Worm (Caenorhabditis elegans) whole organism, L4/young adult: ENCODE data around the gene srh-46.
"Not testable (repeated sequence)": the region's sequence is repeated elsewhere in the genome, so short reads cannot be mapped to it uniquely, and the experiment has no call there.

Experiments
- W03F9.2 ChIP-seq: fragments of 150-350 bp; optimal IDR thresholded peaks from 2 replicates; lab custom pipeline; 2014; ENCODE audit warnings: missing biosample characterization, missing genetic modification characterization
- dao-5 ChIP-seq: sonication (generic microtip); optimal IDR thresholded peaks from 2 replicates; lab custom pipeline; 2016; ENCODE audit warnings: missing genotype, missing genetic modification characterization, moderate library complexity, missing compliant biosample characterization
- him-1 ChIP-seq: sonication (generic microtip); optimal IDR thresholded peaks from 2 replicates; lab custom pipeline; 2016; ENCODE audit warnings: missing genotype, missing genetic modification reagents, missing genetic modification characterization, missing compliant biosample characterization

The srh-46 gene

DNA sequence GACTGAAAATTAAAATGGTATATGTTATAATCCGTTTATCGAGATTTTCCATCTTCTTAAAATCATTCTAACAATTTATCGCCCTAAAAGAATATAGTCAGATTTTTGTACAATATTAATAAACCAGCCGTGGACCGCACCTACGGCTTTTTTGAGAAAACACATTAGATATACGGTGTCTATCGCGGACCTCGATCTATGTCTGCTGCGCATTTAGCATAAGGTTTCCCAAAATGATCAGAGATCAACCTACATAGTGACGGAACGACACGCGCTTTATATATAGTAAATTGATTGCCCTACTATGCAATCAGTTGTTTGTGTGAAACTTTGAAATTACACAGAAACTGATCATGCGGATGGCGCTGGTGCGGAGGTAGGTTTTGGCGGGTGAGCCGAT is 10.0 kb downstream of the srh-46 start:
- no peak for TF ChIP-seq dao-5 (tag; lab: Kevin White, UChicago)
- no peak for TF ChIP-seq W03F9.2 (tag; lab: Kevin White, UChicago)
- TF ChIP-seq him-1 (tag; lab: Kevin White, UChicago) = no peak

DNA sequence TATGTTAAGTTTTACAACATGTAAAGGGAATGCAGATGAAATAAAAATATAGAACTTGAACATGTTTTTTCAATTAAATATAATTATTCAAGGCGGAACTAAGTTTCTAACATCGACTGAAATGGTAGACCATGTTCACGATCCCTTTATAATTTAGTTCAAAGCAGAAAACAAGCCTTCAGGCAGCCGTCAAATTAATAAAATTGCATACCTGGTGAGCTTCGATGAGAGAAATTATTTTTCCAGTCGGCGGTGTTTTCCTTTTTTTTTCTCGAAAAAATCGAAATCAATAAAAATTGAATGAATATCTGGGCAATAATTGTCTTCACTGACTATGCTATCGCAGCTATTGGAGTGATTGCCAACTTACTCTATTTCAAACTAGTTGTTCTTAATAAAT is 11.8 kb downstream of the srh-46 start, which contains the start of gene C03E10.1:
Gene C03E10.1, plus strand, starts transcription at position 301 of the 400 bp plus-strand sequence.
- no peak for TF ChIP-seq him-1 (tag; lab: Kevin White, UChicago)
- no peak for TF ChIP-seq dao-5 (tag; lab: Kevin White, UChicago)
- no peak for TF ChIP-seq W03F9.2 (tag; lab: Kevin White, UChicago)

DNA sequence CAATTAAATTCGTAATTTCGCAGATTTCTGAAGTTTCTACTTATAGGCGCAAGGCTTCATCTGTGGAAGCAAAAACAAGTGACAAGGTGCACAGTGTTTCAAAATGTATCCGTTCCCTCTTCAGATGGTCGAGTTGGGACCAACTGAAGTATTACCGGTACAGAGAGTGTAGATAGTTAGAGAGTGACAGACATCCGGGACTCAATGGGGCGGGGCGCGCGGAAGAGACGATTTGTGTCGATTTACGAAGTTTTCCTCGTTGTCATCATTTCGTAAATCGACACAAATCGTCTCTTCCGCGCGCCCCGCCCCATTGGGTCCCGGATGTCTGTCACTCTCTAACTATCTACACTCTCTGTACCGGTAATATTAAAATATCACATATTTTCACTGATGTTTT is 16.6 kb downstream of the srh-46 start, which contains the start of gene C03E10.3:
Gene C03E10.3, plus strand, starts transcription at position 301 of the 400 bp plus-strand sequence.
- TF ChIP-seq him-1, dao-5, W03F9.2 (tag; lab: Kevin White, UChicago): not testable (repeated sequence)

ce11 chrV:11282272-11282671 is 20.4 kb downstream of the srh-46 start, which contains the start of gene gly-20:
TSS of gene gly-20 (plus strand) at chrV:11282572.
- TF ChIP-seq W03F9.2 (tag; lab: Kevin White, UChicago) (no peak), him-1 (tag; lab: Kevin White, UChicago) (no peak), dao-5 (tag; lab: Kevin White, UChicago) (no peak)

DNA sequence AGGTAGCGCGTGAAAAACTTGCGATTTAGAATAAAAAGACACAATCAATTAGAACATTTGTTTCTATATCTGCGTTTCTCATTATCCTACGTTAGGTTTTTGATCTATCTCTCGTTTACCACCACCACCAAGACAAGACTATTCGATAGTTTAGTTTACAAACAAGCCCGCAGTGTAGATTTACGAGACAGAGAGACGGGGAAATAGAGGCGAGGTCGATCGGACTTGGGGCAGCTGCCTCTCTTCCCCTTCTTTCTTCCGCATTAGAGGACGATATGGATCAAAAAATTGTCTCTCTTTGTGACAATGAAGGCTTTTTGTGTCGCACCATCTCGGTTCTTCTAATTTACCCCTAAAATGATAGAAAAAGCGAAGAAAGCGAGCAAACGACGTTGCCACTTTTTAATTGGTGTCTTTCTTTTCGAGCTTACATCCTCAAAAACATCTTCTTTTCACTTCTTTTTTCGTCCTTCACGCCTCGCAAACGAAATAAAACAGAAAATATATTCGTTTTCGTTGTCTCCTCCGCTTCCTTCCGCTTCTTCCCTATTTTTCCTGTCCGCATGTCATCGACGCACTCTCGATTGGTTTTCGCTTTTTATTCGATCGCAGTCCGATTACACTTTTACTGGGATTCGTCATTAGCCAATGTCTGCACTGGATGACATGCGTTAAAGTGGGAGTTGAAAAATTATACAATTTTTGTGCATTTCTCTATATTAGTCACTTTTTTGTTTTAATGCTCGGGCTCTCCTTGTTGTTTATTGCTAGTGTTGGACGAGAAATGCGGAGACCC is 21.1 kb downstream of the srh-46 start:
- TF ChIP-seq him-1 (tag; lab: Kevin White, UChicago) (no peak), dao-5 (tag; lab: Kevin White, UChicago) (no peak), W03F9.2 (tag; lab: Kevin White, UChicago) (no peak)

DNA sequence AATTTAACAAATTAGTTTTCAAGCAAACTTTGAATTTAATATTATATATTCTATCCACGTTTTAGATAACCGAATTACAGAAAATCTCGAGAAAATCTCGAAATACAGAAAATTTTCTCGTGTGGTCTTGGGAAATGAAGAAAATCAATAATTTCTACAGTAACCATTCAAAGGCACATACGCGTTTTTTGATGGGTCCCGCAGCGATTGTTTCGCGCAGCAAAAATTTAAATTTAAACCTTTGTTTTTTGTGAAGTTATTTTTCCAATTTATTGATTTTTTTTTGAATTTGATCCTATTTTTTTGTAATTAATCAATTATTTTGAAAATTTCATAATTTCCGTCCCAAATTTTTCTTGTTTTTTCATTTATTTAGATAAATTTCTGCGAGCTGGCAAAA is 23.1 kb downstream of the srh-46 start:
- TF ChIP-seq him-1 (tag; lab: Kevin White, UChicago) (no peak), W03F9.2 (tag; lab: Kevin White, UChicago) (no peak)

ce11 chrV:11272848-11273247 is 29.8 kb downstream of the srh-46 start, which contains the start of gene clec-223:
TSS of gene clec-223 (plus strand) at chrV:11273148.
- TF ChIP-seq him-1 (tag; lab: Kevin White, UChicago) (no peak), dao-5 (tag; lab: Kevin White, UChicago) (no peak)

DNA sequence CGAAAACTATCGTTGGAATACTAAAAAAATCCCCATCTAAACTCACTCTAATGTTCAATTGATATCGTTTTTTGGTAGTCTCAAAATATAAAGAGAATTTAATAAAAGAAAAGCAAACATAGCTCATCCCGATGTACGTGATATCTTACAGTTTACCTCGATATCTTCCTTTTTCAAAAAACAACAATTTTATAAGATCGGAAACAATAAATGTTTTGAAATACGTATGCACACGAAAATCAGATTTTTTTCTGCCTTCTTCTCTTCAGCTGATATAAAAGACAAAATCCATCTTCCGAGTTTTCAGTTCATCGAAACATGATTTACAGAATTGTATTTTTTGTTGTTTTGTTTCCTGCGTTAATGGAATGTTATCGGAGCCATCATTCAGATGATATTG is 31.6 kb downstream of the srh-46 start, which contains the start of gene clec-222:
Gene clec-222, plus strand, starts transcription at position 301 of the 400 bp plus-strand sequence.
- no peak for TF ChIP-seq dao-5 (tag; lab: Kevin White, UChicago)
- no peak for TF ChIP-seq him-1 (tag; lab: Kevin White, UChicago)

- TF ChIP-seq dao-5 (tag; lab: Kevin White, UChicago) (no peak), W03F9.2 (tag; lab: Kevin White, UChicago) (no peak), him-1 (tag; lab: Kevin White, UChicago) (no peak)
Observed at ce11 chrV:11268791-11269190, 33.9 kb downstream of the srh-46 start, which contains the start of gene str-115. TSS of gene str-115 (plus strand) at chrV:11269091.

- TF ChIP-seq him-1 (tag; lab: Kevin White, UChicago) (no peak), W03F9.2 (tag; lab: Kevin White, UChicago) (no peak), dao-5 (tag; lab: Kevin White, UChicago) (no peak)
Observed at ce11 chrV:11266681-11267080, 36.0 kb downstream of the srh-46 start, which contains the start of gene str-116. TSS of gene str-116 (plus strand) at chrV:11266981.

ce11 chrV:11265482-11265881 is 37.2 kb downstream of the srh-46 start, which contains the start of gene cln-3.1:
TSS of gene cln-3.1 (minus strand) at chrV:11265652.
- TF ChIP-seq him-1 (tag; lab: Kevin White, UChicago) (no peak), dao-5 (tag; lab: Kevin White, UChicago) (no peak), W03F9.2 (tag; lab: Kevin White, UChicago) (no peak)

DNA sequence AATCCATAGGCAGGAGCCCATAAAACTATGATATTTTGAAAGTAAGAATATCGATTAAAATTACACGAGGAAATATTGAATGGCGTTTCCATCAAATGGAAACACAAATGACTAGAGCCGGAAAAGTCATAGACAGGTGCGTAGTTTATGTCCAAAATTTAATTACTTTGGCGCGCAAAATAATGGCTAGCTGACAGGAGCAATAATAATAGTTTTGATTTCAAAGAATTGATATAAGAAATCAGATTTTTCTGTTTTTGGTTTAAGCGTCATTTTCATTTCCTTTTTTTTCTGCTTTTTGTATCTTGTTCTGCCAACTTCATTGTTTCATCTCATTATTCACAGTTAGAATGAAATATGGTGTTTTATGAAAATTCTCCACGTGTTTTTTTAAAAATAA is 39.7 kb downstream of the srh-46 start, which contains the start of gene F07B10.4:
Gene F07B10.4, minus strand, starts transcription at position 101 of the 400 bp plus-strand sequence.
- TF ChIP-seq W03F9.2 (tag; lab: Kevin White, UChicago) = no peak
- TF ChIP-seq him-1 (tag; lab: Kevin White, UChicago) = no peak
- TF ChIP-seq dao-5 (tag; lab: Kevin White, UChicago) = no peak

DNA sequence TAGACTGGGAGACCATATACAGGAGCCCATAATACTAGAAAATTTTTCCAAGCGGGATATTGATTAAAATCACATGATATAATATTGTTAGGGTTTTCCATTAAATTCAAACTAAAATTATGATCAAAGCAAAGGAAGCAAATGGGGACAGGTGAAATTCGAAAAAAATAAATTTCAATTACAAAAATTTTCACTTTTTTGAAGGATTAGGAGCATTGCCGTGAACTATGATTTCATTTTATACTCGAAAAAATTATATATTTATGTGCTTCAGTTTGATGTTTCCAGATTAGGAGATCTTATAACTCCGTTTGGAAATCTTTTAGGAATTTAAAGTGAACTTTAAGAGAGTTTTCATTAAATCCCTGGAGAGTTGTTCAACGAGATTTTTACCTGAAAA is 42.1 kb downstream of the srh-46 start, which contains the start of gene F07B10.7:
Gene F07B10.7, minus strand, starts transcription at position 101 of the 400 bp plus-strand sequence.
- no peak for TF ChIP-seq him-1 (tag; lab: Kevin White, UChicago)
- no peak for TF ChIP-seq W03F9.2 (tag; lab: Kevin White, UChicago)
- no peak for TF ChIP-seq dao-5 (tag; lab: Kevin White, UChicago)
